Fruit fly (Drosophila melanogaster): ENCODE measurements around the gene barr.

barr gene

dm6 chr2L:20075234-20075803 lies 14.1 kb upstream of the barr start, which contains the start of the genes pr and neb (continued):
- TF ChIP-seq Sox15 (GFP tag; optimal IDR thresholded peaks at IDR 0.05) (no peak), Ets21C (GFP tag; optimal IDR thresholded peaks at IDR 0.05) (peak; percentile 26), dsx (GFP tag; optimal IDR thresholded peaks at IDR 0.05; ENCODE audit: poor library complexity, severe bottlenecking) (peak; percentile 26), CG10631 (GFP tag; optimal IDR thresholded peaks at IDR 0.05) (peak; percentile 43), Eip75B (GFP tag; optimal IDR thresholded peaks at IDR 0.05) (peak; percentile 61), CG4318 (GFP tag; optimal IDR thresholded peaks at IDR 0.05) (no peak), fd59A (GFP tag; optimal IDR thresholded peaks at IDR 0.05) (no peak), CG3919 (GFP tag; optimal IDR thresholded peaks at IDR 0.05) (peak; percentile 77), CG6854 (GFP tag; optimal IDR thresholded peaks at IDR 0.05) (no peak), CG32006 (GFP tag; optimal IDR thresholded peaks at IDR 0.05) (peak; percentile 57), CG16779 (tag; optimal IDR thresholded peaks at IDR 0.05) (no peak), CG6163 (GFP tag; IDR thresholded peaks at IDR 0.05) (peak; percentile 73), CG34406 (GFP tag; optimal IDR thresholded peaks at IDR 0.05) (peak; percentile 52), salr (GFP tag; optimal IDR thresholded peaks at IDR 0.05) (no peak), ss (GFP tag; optimal IDR thresholded peaks at IDR 0.05) (peak in 1 of 2 experiments; percentile 45), Blimp-1 (GFP tag; optimal IDR thresholded peaks at IDR 0.05) (no peak), acj6 (GFP tag; optimal IDR thresholded peaks at IDR 0.05) (peak; percentile 54), CG15336 (GFP tag; IDR thresholded peaks at IDR 0.05) (peak; percentile 57), cyc (GFP tag; optimal IDR thresholded peaks at IDR 0.05) (peak; percentile 65), Hr39 (GFP tag; optimal IDR thresholded peaks at IDR 0.05) (peak; percentile 42), svp (GFP tag) (peak; percentile 81), Ets96B (tag; optimal IDR thresholded peaks at IDR 0.05) (peak; percentile 65), CG31627 (GFP tag; optimal IDR thresholded peaks at IDR 0.05) (peak; percentile 36), CG7368 (GFP tag; optimal IDR thresholded peaks at IDR 0.05) (no peak), CG6808 (GFP tag; optimal IDR thresholded peaks at IDR 0.05) (no peak), CG11902 (GFP tag; optimal IDR thresholded peaks at IDR 0.05) (peak; percentile 51), CG10669 (GFP tag; optimal IDR thresholded peaks at IDR 0.05) (no peak), fkh (GFP tag; optimal IDR thresholded peaks at IDR 0.05) (peak; percentile 85), lz (GFP tag; optimal IDR thresholded peaks at IDR 0.05) (peak; percentile 45), CG1621 (tag; optimal IDR thresholded peaks at IDR 0.05) (peak; percentile 12), CG8119 (GFP tag; IDR thresholded peaks at IDR 0.05) (peak; percentile 56; the same call in 1 of the 3 replicates), CG6276 (GFP tag; optimal IDR thresholded peaks at IDR 0.05) (no peak), Sox14 (GFP tag; optimal IDR thresholded peaks at IDR 0.05) (peak; percentile 58), dac (GFP tag; optimal IDR thresholded peaks at IDR 0.05) (no peak), eg (GFP tag; IDR thresholded peaks at IDR 0.05) (peak; percentile 40; the same call in 1 of the 3 replicates), pdm3 (GFP tag; optimal IDR thresholded peaks at IDR 0.05) (peak; percentile 67)

dm6 chr2L:20074388-20074787 lies 13.2 kb upstream of the barr start:
- TF ChIP-seq svp (GFP tag) (peak; percentile 58), achi (GFP tag; optimal IDR thresholded peaks at IDR 0.05) (no peak)

dm6 chr2L:20072095-20072494 lies 10.9 kb upstream of the barr start, which contains the start of gene CG10730:
Gene CG10730, minus strand, starts transcription at chr2L:20072195.
- TF ChIP-seq CG6276 (GFP tag; optimal IDR thresholded peaks at IDR 0.05): no peak
- TF ChIP-seq dsx (GFP tag; optimal IDR thresholded peaks at IDR 0.05; ENCODE audit: poor library complexity, severe bottlenecking): no peak
- TF ChIP-seq Hr39 (GFP tag; optimal IDR thresholded peaks at IDR 0.05): no peak
- TF ChIP-seq svp (GFP tag): no peak
- no peak for TF ChIP-seq salr (GFP tag; optimal IDR thresholded peaks at IDR 0.05)
- TF ChIP-seq esn (GFP tag; optimal IDR thresholded peaks at IDR 0.05): no peak
- TF ChIP-seq CG3032 (tag; optimal IDR thresholded peaks at IDR 0.05): no peak
- TF ChIP-seq CG7368 (GFP tag; optimal IDR thresholded peaks at IDR 0.05): no peak
- TF ChIP-seq CG15336 (GFP tag; IDR thresholded peaks at IDR 0.05): no peak
- no peak for TF ChIP-seq Sox102F (GFP tag; optimal IDR thresholded peaks at IDR 0.05)
- TF ChIP-seq CG10631 (GFP tag; optimal IDR thresholded peaks at IDR 0.05): no peak
- TF ChIP-seq vri (GFP tag; optimal IDR thresholded peaks at IDR 0.05): no peak
- no peak for TF ChIP-seq CG3919 (GFP tag; optimal IDR thresholded peaks at IDR 0.05)
- TF ChIP-seq spab (GFP tag; optimal IDR thresholded peaks at IDR 0.05): no peak
- TF ChIP-seq CG10669 (GFP tag; optimal IDR thresholded peaks at IDR 0.05): no peak
- no peak for TF ChIP-seq CG8632 (GFP tag; optimal IDR thresholded peaks at IDR 0.05)
- no peak for TF ChIP-seq achi (GFP tag; optimal IDR thresholded peaks at IDR 0.05)
- TF ChIP-seq CG11294 (GFP tag; IDR thresholded peaks at IDR 0.05): no peak
